Worm (Caenorhabditis elegans) whole organism, L4 larva: ENCODE results near the gene F53E10.1.

Experiments used
- R02D3.7 ChIP-seq: fragments of 150-350 bp; sonication (generic microtip); optimal IDR thresholded peaks from 3 replicates; lab custom pipeline; 2014; ENCODE audit warnings: missing biosample characterization, missing genetic modification characterization
- mdl-1 ChIP-seq, 2 experiments: fragments of 150-350 bp in 1 of 2; sonication (generic microtip) in 1 of 2; optimal IDR thresholded peaks; 2 replicates each; lab custom pipeline; 2014 to 2017; ENCODE audit warnings: missing biosample characterization in 2 of 2, missing genetic modification characterization in 2 of 2

DNA sequence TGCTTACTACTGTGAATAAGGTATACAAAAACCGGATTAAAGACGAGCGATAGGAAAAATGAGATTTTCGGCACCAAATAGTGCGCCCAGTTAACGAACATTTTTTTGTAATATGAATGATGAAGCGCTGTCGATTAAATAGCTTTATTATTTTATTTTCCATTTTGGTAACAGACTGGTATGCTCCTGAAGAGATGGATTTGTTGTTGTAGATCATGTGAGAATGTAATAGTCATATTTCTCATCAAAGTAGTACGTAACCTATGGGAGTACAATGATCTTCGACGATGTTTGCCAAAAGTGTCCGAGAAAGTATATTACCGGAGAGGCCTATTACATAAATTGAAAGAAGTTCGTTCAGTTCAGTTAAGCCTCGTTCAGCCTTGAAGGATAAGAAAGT is 44.5 kb upstream of the F53E10.1 start, which contains the start of gene srj-19:
- TF ChIP-seq mdl-1 (tag; optimal IDR thresholded peaks at IDR 0.05; lab: Kevin White, UChicago): no peak
- TF ChIP-seq R02D3.7 (tag; lab: Kevin White, UChicago): no peak
